Worm (Caenorhabditis elegans): ENCODE data around the gene sas-5.

- TF ChIP-seq elt-3 (tag; optimal IDR thresholded peaks at IDR 0.05) (no peak), mab-5 (tag; optimal IDR thresholded peaks at IDR 0.05) (no peak), elt-1 (tag; optimal IDR thresholded peaks at IDR 0.05; ENCODE audit: borderline replicate concordance, insufficient read depth) (no peak), ztf-11 (tag; optimal IDR thresholded peaks at IDR 0.05) (no peak), ces-1 (GFP tag; optimal IDR thresholded peaks at IDR 0.05) (no peak), nhr-12 (tag; optimal IDR thresholded peaks at IDR 0.05) (no peak)
These were observed 21.1 kb upstream of the sas-5 start, which contains the start of gene srx-82 for ce11 chrV:11589433-11589832.

Data from whole organism, mixed stage, embryonic.